Fruit fly (Drosophila melanogaster): Measurements from ENCODE around the gene Glt.

- no peak for TF ChIP-seq lz (GFP tag; optimal IDR thresholded peaks at IDR 0.05)
- no peak for TF ChIP-seq topi (GFP tag; optimal IDR thresholded peaks at IDR 0.05)
- no peak for TF ChIP-seq acj6 (GFP tag; optimal IDR thresholded peaks at IDR 0.05)
- TF ChIP-seq CG10631 (GFP tag; optimal IDR thresholded peaks at IDR 0.05) = no peak
- no peak for TF ChIP-seq esn (GFP tag; optimal IDR thresholded peaks at IDR 0.05)
- TF ChIP-seq Met (GFP tag; optimal IDR thresholded peaks at IDR 0.05) = no peak
- no peak for TF ChIP-seq CG11762 (GFP tag; optimal IDR thresholded peaks at IDR 0.05; ENCODE audit: insufficient read depth)
- TF ChIP-seq CG11294 (GFP tag; IDR thresholded peaks at IDR 0.05) = no peak
- TF ChIP-seq Blimp-1 (GFP tag; optimal IDR thresholded peaks at IDR 0.05) = no peak
- TF ChIP-seq CG7368 (GFP tag; optimal IDR thresholded peaks at IDR 0.05) = no peak
These were observed 12.9 kb upstream of the Glt start for dm6 chr2L:8659549-8659948.

All from whole organism, prepupa.